Worm (Caenorhabditis elegans): ENCODE results near the gene B0507.6.

DNA sequence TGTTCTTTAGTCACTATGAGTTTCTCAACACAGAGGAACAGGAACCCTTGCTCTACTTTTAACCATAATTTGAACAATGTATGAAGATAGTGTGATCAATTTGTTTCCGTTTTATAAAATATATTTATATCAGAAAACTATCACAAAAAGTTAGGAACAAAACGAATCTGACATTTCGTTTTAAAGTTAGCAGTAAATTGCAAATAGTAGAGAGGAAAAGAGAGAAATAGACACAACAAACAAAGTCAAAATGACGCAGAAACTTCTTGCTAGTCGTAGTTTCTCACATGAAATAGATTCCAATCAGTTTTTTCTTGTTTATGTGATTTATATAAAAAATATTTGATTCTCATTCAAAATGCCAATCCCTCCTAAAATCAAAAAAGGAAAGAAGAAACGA lies 16.9 kb upstream of the B0507.6 start, which contains the start of gene ZC196.5:
- no peak for TF ChIP-seq ztf-11 (tag; optimal IDR thresholded peaks at IDR 0.05)
- no peak for TF ChIP-seq blmp-1 (tag; optimal IDR thresholded peaks at IDR 0.05; ENCODE audit: insufficient read depth)
- no peak for TF ChIP-seq unc-39 (tag; optimal IDR thresholded peaks at IDR 0.05)
- no peak for TF ChIP-seq zag-1 (tag; optimal IDR thresholded peaks at IDR 0.05)
- no peak for TF ChIP-seq elt-1 (tag; optimal IDR thresholded peaks at IDR 0.05)
- no peak for TF ChIP-seq snpc-4 (tag; optimal IDR thresholded peaks at IDR 0.05)
- no peak for TF ChIP-seq nhr-11 (tag; optimal IDR thresholded peaks at IDR 0.05)

Data from whole organism, L2 larva.